Worm (Caenorhabditis elegans): ENCODE results near the gene Y61A9LA.1.
"Not testable (repeated sequence)": the region's sequence is repeated elsewhere in the genome, so short reads cannot be mapped to it uniquely, and the experiment has no call there.

Y61A9LA.1 gene

ce11 chrV:4585009-4585408 lies at the start of gene Y61A9LA.1:
TSS of gene Y61A9LA.1 (plus strand) at chrV:4585309.
- no peak for TF ChIP-seq unc-62 (GFP tag; optimal IDR thresholded peaks at IDR 0.05)

- TF ChIP-seq unc-62 (GFP tag; optimal IDR thresholded peaks at IDR 0.05), result no peak
Measured at ce11 chrV:4535736-4536135, 49.4 kb upstream of the Y61A9LA.1 start.

- TF ChIP-seq unc-62 (GFP tag; optimal IDR thresholded peaks at IDR 0.05), result no peak
Measured at ce11 chrV:4539855-4540254, 45.3 kb upstream of the Y61A9LA.1 start.

DNA sequence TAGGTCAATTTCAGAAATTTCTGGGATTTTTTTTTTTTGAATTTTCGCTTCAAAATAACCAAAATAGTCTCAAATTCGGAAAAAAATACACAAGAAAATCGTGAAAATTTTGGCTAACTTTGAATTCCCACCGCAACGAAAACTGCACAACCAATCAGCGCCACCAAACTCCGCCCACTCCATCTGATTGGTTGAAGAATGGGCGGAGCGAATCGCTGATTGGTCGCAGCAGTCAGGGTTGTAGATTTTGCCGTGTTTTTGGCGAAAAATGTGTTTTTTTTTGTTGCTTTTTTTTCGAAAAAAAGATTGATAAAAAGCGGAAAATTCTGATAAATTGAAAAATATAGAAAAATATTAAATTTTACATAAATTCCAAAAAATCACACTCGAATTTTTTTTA lies 38.3 kb upstream of the Y61A9LA.1 start:
- TF ChIP-seq unc-62 (GFP tag; optimal IDR thresholded peaks at IDR 0.05), result no peak

DNA sequence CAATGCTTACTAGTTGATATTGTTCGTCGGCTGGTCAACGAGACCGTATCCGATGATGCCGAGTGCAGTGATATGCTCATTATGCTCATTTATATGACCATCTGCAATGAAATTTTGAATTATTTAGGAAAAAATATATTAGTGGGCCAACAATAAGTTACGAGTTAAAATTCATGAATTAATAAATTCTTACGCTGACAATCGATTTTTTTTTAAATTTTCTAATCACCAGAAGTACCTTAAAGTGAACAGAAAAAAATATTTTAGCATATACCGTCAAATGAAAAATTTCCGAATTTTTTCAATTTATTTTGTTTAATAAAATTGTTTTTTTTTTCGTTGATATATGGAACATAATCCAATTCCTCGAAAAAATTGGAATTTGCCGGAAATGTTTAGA lies 35.9 kb upstream of the Y61A9LA.1 start, which contains the start of gene sos-1:
Gene sos-1, minus strand, starts transcription at position 101 of the 400 bp plus-strand sequence.
- no peak for TF ChIP-seq unc-62 (GFP tag; optimal IDR thresholded peaks at IDR 0.05)

ce11 chrV:4550459-4550858 lies 34.6 kb upstream of the Y61A9LA.1 start:
- no peak for TF ChIP-seq unc-62 (GFP tag; optimal IDR thresholded peaks at IDR 0.05)

DNA sequence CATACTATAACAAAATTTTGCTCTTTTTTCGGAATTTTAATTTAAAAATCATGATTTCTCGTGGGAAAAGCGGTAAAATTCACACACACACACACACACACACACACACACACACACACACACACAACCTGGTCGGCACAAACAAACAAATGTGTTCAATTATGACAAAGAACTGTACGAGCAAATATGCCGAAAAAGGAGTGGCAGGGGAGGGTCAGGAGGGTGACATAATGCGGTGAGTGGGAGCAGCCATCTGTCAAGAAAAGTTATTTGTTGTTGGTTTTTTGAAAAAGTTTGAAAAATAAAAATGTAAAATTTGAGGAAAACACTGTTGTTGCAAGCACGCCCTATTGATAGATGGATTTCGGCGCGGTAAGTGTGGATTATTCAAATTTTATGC lies 33.2 kb upstream of the Y61A9LA.1 start:
- TF ChIP-seq unc-62 (GFP tag; optimal IDR thresholded peaks at IDR 0.05), result no peak

DNA sequence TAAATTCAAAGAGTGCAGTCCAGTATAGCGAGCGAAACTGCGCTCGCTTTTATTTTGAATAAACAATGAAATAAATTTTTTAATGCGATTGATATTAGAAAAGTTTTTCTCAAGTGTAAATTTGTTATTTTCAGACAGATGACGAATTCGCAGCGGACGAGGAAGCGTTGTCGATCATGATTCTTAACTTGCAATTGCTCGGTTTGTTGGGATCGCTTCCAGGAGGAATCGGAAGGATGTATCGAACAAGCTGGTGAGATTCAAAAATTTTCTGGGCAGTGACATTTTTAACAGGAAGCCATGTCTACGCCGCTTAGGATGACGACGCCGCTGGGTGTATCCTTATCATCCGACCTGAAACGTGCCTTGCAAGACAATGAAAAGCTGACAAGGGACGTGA lies 31.5 kb upstream of the Y61A9LA.1 start, which contains the start of gene Y61A9LA.12:
Gene Y61A9LA.12, plus strand, starts transcription at position 301 of the 400 bp plus-strand sequence.
- not testable (repeated sequence) for TF ChIP-seq unc-62 (GFP tag; optimal IDR thresholded peaks at IDR 0.05)

DNA sequence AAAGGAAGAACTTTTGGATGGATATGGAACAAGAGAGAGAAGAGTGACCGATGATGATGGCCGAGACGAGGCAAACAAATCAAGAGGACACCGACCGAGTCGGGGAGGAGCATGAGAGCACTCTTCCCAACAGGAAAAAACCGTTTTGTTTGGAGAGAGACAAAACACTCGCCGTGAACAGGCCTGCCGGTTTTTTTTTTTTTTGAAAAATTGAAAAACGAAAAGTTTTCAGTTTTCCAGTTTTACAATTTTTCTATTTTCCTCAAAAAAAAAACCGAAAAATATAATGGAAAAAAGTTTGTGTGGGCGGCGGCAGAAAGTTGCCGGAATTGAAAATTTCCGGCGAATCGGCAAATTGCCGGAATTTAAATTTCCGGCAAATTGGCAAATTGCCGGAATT lies 25.4 kb upstream of the Y61A9LA.1 start, which contains the start of gene Y61A9LA.7:
Gene Y61A9LA.7, minus strand, starts transcription at position 101 of the 400 bp plus-strand sequence.
- TF ChIP-seq unc-62 (GFP tag; optimal IDR thresholded peaks at IDR 0.05), result no peak

DNA sequence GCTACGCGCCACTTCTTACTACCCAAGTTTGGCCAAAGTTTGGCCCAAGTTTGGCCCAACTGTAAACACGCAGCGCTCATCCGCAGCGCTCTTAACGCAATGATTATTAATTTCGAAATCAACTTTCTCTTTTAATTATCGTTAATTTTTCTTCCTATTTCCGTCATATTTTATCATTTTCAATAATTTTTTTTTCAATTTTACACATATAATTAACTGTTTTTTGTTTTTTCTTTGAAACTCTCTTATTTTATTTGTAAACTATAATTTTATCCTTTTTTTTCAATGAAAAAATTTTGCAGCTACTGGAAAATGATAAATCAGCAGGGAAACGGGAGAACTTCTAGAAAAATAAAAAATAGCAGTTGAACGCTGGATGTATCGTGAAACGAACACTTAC lies 24.7 kb upstream of the Y61A9LA.1 start, which contains the start of gene Y61A9LA.4:
Gene Y61A9LA.4, plus strand, starts transcription at position 301 of the 400 bp plus-strand sequence.
- not testable (repeated sequence) for TF ChIP-seq unc-62 (GFP tag; optimal IDR thresholded peaks at IDR 0.05)

DNA sequence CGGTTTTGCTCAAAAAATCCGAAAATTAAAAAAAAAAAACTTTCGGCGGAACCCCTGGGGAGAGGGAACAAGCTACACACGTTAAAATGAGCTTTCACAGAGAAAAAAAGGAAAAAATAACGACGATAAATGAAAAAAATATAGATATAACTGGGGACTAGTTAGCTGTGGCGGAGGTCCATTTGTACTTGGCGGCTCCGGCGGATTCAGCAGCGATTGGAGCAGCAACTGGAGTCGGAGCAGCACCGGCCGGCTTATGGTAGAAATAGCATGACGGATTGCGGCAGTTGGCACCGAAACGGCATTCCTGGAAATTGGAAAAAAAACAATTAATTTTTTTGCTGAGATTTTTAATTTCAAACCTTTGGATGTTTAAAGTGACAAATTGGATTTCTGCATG lies 22.6 kb upstream of the Y61A9LA.1 start:
- TF ChIP-seq unc-62 (GFP tag; optimal IDR thresholded peaks at IDR 0.05), result no peak

ce11 chrV:4569999-4570627 lies 15.0 kb upstream of the Y61A9LA.1 start, which contains the start of gene sut-2:
TSS of gene sut-2 (minus strand) at chrV:4570049.
- TF ChIP-seq unc-62 (GFP tag; optimal IDR thresholded peaks at IDR 0.05), result no peak

DNA sequence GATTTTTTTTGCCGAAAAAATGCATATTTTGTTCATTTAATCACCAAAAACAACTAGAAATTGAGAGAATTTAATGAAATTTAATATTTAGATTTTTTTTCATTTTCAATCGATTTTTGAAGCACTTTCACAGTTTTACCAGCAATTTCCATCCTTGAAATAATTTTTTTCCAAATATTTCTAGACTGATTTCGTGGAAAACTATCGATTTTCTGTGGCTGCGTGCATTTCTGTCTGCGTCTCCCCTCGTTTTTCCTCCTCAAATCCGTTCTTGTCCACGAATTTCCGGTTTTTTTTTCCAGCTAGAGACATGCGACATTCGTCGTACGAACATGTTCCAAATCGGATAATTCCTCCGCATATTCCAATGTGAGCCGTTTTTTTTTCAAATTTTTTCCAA lies 14.3 kb upstream of the Y61A9LA.1 start, which contains the start of gene Y61A9LA.3:
Gene Y61A9LA.3, plus strand, starts transcription at position 301 of the 400 bp plus-strand sequence.
- no peak for TF ChIP-seq unc-62 (GFP tag; optimal IDR thresholded peaks at IDR 0.05)

ce11 chrV:4571997-4572396 lies 13.1 kb upstream of the Y61A9LA.1 start:
- TF ChIP-seq unc-62 (GFP tag; optimal IDR thresholded peaks at IDR 0.05), result no peak

DNA sequence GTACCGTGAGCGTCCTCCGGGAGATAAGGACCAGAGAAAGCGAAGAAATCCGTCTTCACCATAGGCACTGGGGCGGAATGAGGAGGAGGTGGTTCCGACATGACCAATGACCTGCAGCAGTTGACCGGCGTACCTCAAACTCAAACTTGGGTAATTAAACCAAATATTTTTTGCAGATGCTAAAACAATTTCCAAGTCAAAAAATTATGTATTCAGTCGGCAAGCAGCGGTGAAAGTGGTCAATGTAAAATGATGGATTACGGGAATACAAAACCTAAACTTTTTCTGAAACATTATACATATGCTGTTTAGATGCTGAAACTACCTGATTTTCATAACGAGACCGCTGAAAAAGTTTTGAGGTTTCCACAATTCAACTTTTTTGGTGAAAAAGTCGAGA lies 11.3 kb upstream of the Y61A9LA.1 start, which contains the start of gene hpo-39:
Gene hpo-39, minus strand, starts transcription at position 101 of the 400 bp plus-strand sequence.
- TF ChIP-seq unc-62 (GFP tag; optimal IDR thresholded peaks at IDR 0.05), result not testable (repeated sequence)

ce11 chrV:4575458-4575857 lies 9.7 kb upstream of the Y61A9LA.1 start:
- no peak for TF ChIP-seq unc-62 (GFP tag; optimal IDR thresholded peaks at IDR 0.05)

DNA sequence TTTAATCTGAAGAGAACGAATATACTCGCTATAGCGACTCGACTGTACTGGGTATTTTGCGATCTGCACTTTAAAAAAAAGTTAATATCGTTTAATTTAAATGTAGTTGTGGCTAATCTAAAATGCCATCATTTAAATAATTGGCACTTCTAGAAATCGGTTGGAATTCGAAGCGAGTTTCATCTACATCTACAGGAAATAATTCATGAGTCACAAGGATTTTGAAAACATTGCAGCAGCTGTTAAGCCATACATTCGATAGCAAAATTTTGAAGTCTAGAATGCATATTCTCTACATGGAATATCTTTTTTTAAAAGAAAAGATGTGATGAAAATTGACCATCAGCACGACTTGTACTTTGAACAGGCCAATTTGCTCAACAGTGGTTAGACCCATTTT lies 4.5 kb upstream of the Y61A9LA.1 start:
- TF ChIP-seq unc-62 (GFP tag; optimal IDR thresholded peaks at IDR 0.05), result no peak
